Fruit fly (Drosophila melanogaster): Measurements from ENCODE around the gene Tbc1d15-17.

The Tbc1d15-17 gene

dm6 chr2L:220509-220908 lies 13.5 kb downstream of the Tbc1d15-17 start (continued):
- TF ChIP-seq sob (GFP tag; IDR thresholded peaks at IDR 0.05) (peak; percentile 48; the same call in 1 of the 2 replicates), CG11723 (GFP tag; optimal IDR thresholded peaks at IDR 0.05) (peak; percentile 1), H2.0 (GFP tag; IDR thresholded peaks at IDR 0.05) (no peak), NFAT (GFP tag; IDR thresholded peaks at IDR 0.05) (no peak), CG15011 (GFP tag; optimal IDR thresholded peaks at IDR 0.05) (peak; percentile 34), CG15601 (tag; optimal IDR thresholded peaks at IDR 0.05) (peak; percentile 55), aop (GFP tag; IDR thresholded peaks at IDR 0.05) (no peak), YL-1 (GFP tag; optimal IDR thresholded peaks at IDR 0.05) (peak; percentile 17), Taf1 (GFP tag; IDR thresholded peaks at IDR 0.05) (no peak), HmgZ (tag; optimal IDR thresholded peaks at IDR 0.05) (peak; percentile 11), sqz (GFP tag; optimal IDR thresholded peaks at IDR 0.05) (no peak), CG3407 (GFP tag; optimal IDR thresholded peaks at IDR 0.05) (peak; percentile 47), CG1832 (GFP tag; optimal IDR thresholded peaks at IDR 0.05) (peak; percentile 76), CG2875 (GFP tag; optimal IDR thresholded peaks at IDR 0.05) (peak; percentile 21), Trl (optimal IDR thresholded peaks at IDR 0.05) (peak; percentile 44 to 51), Trl (GFP tag; optimal IDR thresholded peaks at IDR 0.05) (no peak), ewg (GFP tag; optimal IDR thresholded peaks at IDR 0.05) (peak; percentile 5), CG8924 (tag; optimal IDR thresholded peaks at IDR 0.05) (peak; percentile 55), CG1603 (tag; optimal IDR thresholded peaks at IDR 0.05) (peak; percentile 46), ato (GFP tag; IDR thresholded peaks at IDR 0.05; ENCODE audit: partially characterized antibody) (no peak), seq (GFP tag; IDR thresholded peaks at IDR 0.05) (no peak), lilli (GFP tag; optimal IDR thresholded peaks at IDR 0.05) (peak; percentile 1), CG12942 (GFP tag; optimal IDR thresholded peaks at IDR 0.05) (no peak), psq (GFP tag; optimal IDR thresholded peaks at IDR 0.05) (peak; percentile 95), lbe (GFP tag; optimal IDR thresholded peaks at IDR 0.05) (no peak), Ravus (GFP tag; IDR thresholded peaks at IDR 0.05) (no peak), ranshi (GFP tag; IDR thresholded peaks at IDR 0.05) (0 out of 2 replicates have a peak, but pooled peaks have one; percentile 24), CG4707 (GFP tag; optimal IDR thresholded peaks at IDR 0.05) (peak; percentile 58), gem (tag; optimal IDR thresholded peaks at IDR 0.05) (peak; percentile 21), dysf (GFP tag; IDR thresholded peaks at IDR 0.05) (0 out of 3 replicates have a peak, but pooled peaks have one; percentile 4), CG18262 (tag; optimal IDR thresholded peaks at IDR 0.05) (peak; percentile 15), trh (GFP tag; optimal IDR thresholded peaks at IDR 0.05) (peak; percentile 3), Hmr (GFP tag; optimal IDR thresholded peaks at IDR 0.05) (peak; percentile 50), CG8290 (GFP tag; optimal IDR thresholded peaks at IDR 0.05) (no peak), CG8290 (tag; optimal IDR thresholded peaks at IDR 0.05) (no peak), PHDP (tag; optimal IDR thresholded peaks at IDR 0.05) (no peak), btn (GFP tag; optimal IDR thresholded peaks at IDR 0.05) (no peak), HLHmδ (GFP tag; optimal IDR thresholded peaks at IDR 0.05) (peak; percentile 2), ERR (GFP tag; optimal IDR thresholded peaks at IDR 0.05) (no peak), CG13624 (GFP tag; optimal IDR thresholded peaks at IDR 0.05) (peak; percentile 5)

dm6 chr2L:221152-221551 lies 14.2 kb downstream of the Tbc1d15-17 start:
- TF ChIP-seq slou (GFP tag; optimal IDR thresholded peaks at IDR 0.05) (no peak), crol (GFP tag; IDR thresholded peaks at IDR 0.05) (peak; percentile 52; the same call in 1 of the 2 replicates), btn (GFP tag; optimal IDR thresholded peaks at IDR 0.05) (no peak), CG2199 (GFP tag; IDR thresholded peaks at IDR 0.05) (0 out of 3 replicates have a peak, but pooled peaks have one; percentile 11), oc (tag; optimal IDR thresholded peaks at IDR 0.05) (peak; percentile 7), Dp (GFP tag; optimal IDR thresholded peaks at IDR 0.05) (no peak), CG12155 (GFP tag; optimal IDR thresholded peaks at IDR 0.05) (peak; percentile 74), CHES-1-like (GFP tag; optimal IDR thresholded peaks at IDR 0.05) (no peak), Bdp1 (GFP tag; optimal IDR thresholded peaks at IDR 0.05) (no peak), CG4730 (GFP tag; IDR thresholded peaks at IDR 0.05) (no peak), ato (GFP tag; IDR thresholded peaks at IDR 0.05; ENCODE audit: partially characterized antibody) (0 out of 2 replicates have a peak, but pooled peaks have one; percentile 20), nerfin-2 (GFP tag; IDR thresholded peaks at IDR 0.05; ENCODE audit: partially characterized antibody) (peak; percentile 40; the same call in 1 of the 2 replicates), Bteb2 (GFP tag; optimal IDR thresholded peaks at IDR 0.05) (no peak)
